Worm (Caenorhabditis elegans): Measurements from ENCODE around the gene T24A6.17.

- TF ChIP-seq F22D6.2 (tag; optimal IDR thresholded peaks at IDR 0.05): no peak
- no peak for TF ChIP-seq mxl-1 (tag; optimal IDR thresholded peaks at IDR 0.05)
- no peak for TF ChIP-seq mel-28 (tag; optimal IDR thresholded peaks at IDR 0.05; ENCODE audit: borderline replicate concordance)
- TF ChIP-seq pha-4 (tag; optimal IDR thresholded peaks at IDR 0.05): no peak
- no peak for TF ChIP-seq cebp-1 (GFP tag; IDR thresholded peaks at IDR 0.05)
- TF ChIP-seq cebp-1 (tag; optimal IDR thresholded peaks at IDR 0.05): no peak
- TF ChIP-seq F52B5.7 (tag; optimal IDR thresholded peaks at IDR 0.05): no peak
- TF ChIP-seq ztf-3 (GFP tag; optimal IDR thresholded peaks at IDR 0.05): no peak
Observed at ce11 chrV:3606391-3606790, 42.2 kb upstream of the T24A6.17 start.
